Worm (Caenorhabditis elegans) whole organism, L2 larva: ENCODE results near the gene F35H10.6.
A peak's percentile ranks its signal among the peaks of the same experiment; 100 is the strongest.

ENCODE experiments used
- F13H6.1 ChIP-seq: sonication (generic microtip); optimal IDR thresholded peaks from 2 replicates; lab custom pipeline; 2016; ENCODE audit warnings: missing genetic modification characterization, missing compliant biosample characterization
- R02D3.7 ChIP-seq: fragments of 150-350 bp; optimal IDR thresholded peaks from 2 replicates; lab custom pipeline; 2014; ENCODE audit warnings: missing biosample characterization, missing genetic modification characterization
- ZK546.5 ChIP-seq: sonication (generic microtip); optimal IDR thresholded peaks from 2 replicates; lab custom pipeline; 2017; ENCODE audit warnings: missing biosample characterization, missing genetic modification characterization
- alr-1 ChIP-seq: fragments of 150-350 bp; optimal IDR thresholded peaks from 2 replicates; lab custom pipeline; 2014; ENCODE audit warnings: missing biosample characterization, missing genetic modification characterization
- ama-1 ChIP-seq: fragments of 150-350 bp; optimal IDR thresholded peaks from 2 replicates; lab custom pipeline; 2018; ENCODE audit warnings: inconsistent platforms
- blmp-1 ChIP-seq: sonication (generic microtip); optimal IDR thresholded peaks from 2 replicates; lab custom pipeline; 2017; ENCODE audit warnings: missing genetic modification characterization, mild to moderate bottlenecking, missing compliant biosample characterization, antibody characterized with exemption, moderate library complexity; ENCODE audit not compliant: insufficient read depth
- ceh-16 ChIP-seq: fragments of 150-350 bp; optimal IDR thresholded peaks from 2 replicates; lab custom pipeline; 2014; ENCODE audit warnings: missing biosample characterization, missing genetic modification characterization
- dmd-4 ChIP-seq: sonication (generic microtip); optimal IDR thresholded peaks from 2 replicates; lab custom pipeline; 2017; ENCODE audit warnings: missing biosample characterization, missing genetic modification characterization
- egl-27 ChIP-seq: sonication (generic microtip); optimal IDR thresholded peaks from 3 replicates; lab custom pipeline; 2017; ENCODE audit warnings: missing biosample characterization, missing genetic modification reagents, missing genetic modification characterization
- elt-3 ChIP-seq: sonication (generic microtip); optimal IDR thresholded peaks from 2 replicates; lab custom pipeline; 2017; ENCODE audit warnings: missing biosample characterization, missing genetic modification characterization
- fos-1 ChIP-seq: fragments of 150-350 bp; optimal IDR thresholded peaks from 2 replicates; lab custom pipeline; 2014; ENCODE audit warnings: missing biosample characterization, missing genetic modification characterization
- gmeb-1 ChIP-seq: fragments of 150-350 bp; optimal IDR thresholded peaks from 2 replicates; lab custom pipeline; 2014; ENCODE audit warnings: missing biosample characterization, missing genetic modification characterization
- lin-11 ChIP-seq: fragments of 150-350 bp; sonication (generic microtip); optimal IDR thresholded peaks from 2 replicates; lab custom pipeline; 2014; ENCODE audit warnings: missing biosample characterization, missing genetic modification characterization, inconsistent platforms, mixed read lengths
- lin-13 ChIP-seq: fragments of 150-350 bp; optimal IDR thresholded peaks from 2 replicates; lab custom pipeline; 2014; ENCODE audit warnings: missing biosample characterization, missing genetic modification reagents, missing genetic modification characterization
- lin-39 ChIP-seq: fragments of 150-350 bp; optimal IDR thresholded peaks from 2 replicates; lab custom pipeline; 2014; ENCODE audit warnings: missing biosample characterization, missing genetic modification reagents, missing genetic modification characterization
- lsy-2 ChIP-seq, 2 experiments: fragments of 150-350 bp in 1 of 2; sonication (generic microtip) in 1 of 2; optimal IDR thresholded peaks; 2 replicates each; lab custom pipeline; 2014 to 2017; ENCODE audit warnings: missing biosample characterization in 2 of 2, missing genetic modification characterization in 2 of 2
- mab-5 ChIP-seq: fragments of 150-350 bp; optimal IDR thresholded peaks from 2 replicates; lab custom pipeline; 2014; ENCODE audit warnings: missing biosample characterization, missing genetic modification characterization
- mbf-1 ChIP-seq: sonication (generic microtip); optimal IDR thresholded peaks from 2 replicates; lab custom pipeline; 2017; ENCODE audit warnings: missing biosample characterization, missing genetic modification characterization
- mdl-1 ChIP-seq, 2 experiments: fragments of 150-350 bp in 1 of 2; sonication (generic microtip) in 1 of 2; optimal IDR thresholded peaks; 2 replicates each; lab custom pipeline; 2017; ENCODE audit warnings: missing biosample characterization in 2 of 2, missing genetic modification characterization in 2 of 2
- nhr-11 ChIP-seq: fragments of 150-350 bp; optimal IDR thresholded peaks from 2 replicates; lab custom pipeline; 2014; ENCODE audit warnings: missing biosample characterization, missing genetic modification characterization
- nhr-129 ChIP-seq: fragments of 150-350 bp; optimal IDR thresholded peaks from 2 replicates; lab custom pipeline; 2014; ENCODE audit warnings: missing biosample characterization, missing genetic modification characterization
- nhr-21 ChIP-seq: fragments of 150-350 bp; optimal IDR thresholded peaks from 2 replicates; lab custom pipeline; 2014; ENCODE audit warnings: missing biosample characterization, missing genetic modification characterization
- nhr-23 ChIP-seq: fragments of 150-350 bp; optimal IDR thresholded peaks from 2 replicates; lab custom pipeline; 2014; ENCODE audit warnings: missing biosample characterization, missing genetic modification reagents, missing genetic modification characterization
- nhr-237 ChIP-seq: fragments of 150-350 bp; optimal IDR thresholded peaks from 2 replicates; lab custom pipeline; 2014; ENCODE audit warnings: missing biosample characterization, missing genetic modification characterization
- nhr-25 ChIP-seq: fragments of 150-350 bp; sonication (generic microtip); optimal IDR thresholded peaks from 3 replicates; lab custom pipeline; 2014; ENCODE audit warnings: missing biosample characterization, missing genetic modification characterization
- nhr-6 ChIP-seq: fragments of 150-350 bp; optimal IDR thresholded peaks from 2 replicates; lab custom pipeline; 2014; ENCODE audit warnings: missing biosample characterization, missing genetic modification characterization
- peb-1 ChIP-seq: fragments of 150-350 bp; optimal IDR thresholded peaks from 2 replicates; lab custom pipeline; 2014; ENCODE audit warnings: missing biosample characterization, missing genetic modification characterization
- sem-4 ChIP-seq: fragments of 150-350 bp; optimal IDR thresholded peaks from 2 replicates; lab custom pipeline; 2014; ENCODE audit warnings: missing biosample characterization, missing genetic modification reagents, missing genetic modification characterization
- sma-9 ChIP-seq, 2 experiments: fragments of 150-350 bp in 1 of 2; sonication (generic microtip) in 1 of 2; optimal IDR thresholded peaks; 2 replicates each; lab custom pipeline; 2014 to 2016; ENCODE audit warnings: missing genetic modification characterization in 2 of 2, mild to moderate bottlenecking in 1 of 2, missing biosample characterization in 1 of 2, missing compliant biosample characterization in 1 of 2, missing genetic modification reagents in 1 of 2, moderate library complexity in 1 of 2
- unc-39 ChIP-seq: fragments of 150-350 bp; optimal IDR thresholded peaks from 2 replicates; lab custom pipeline; 2014; ENCODE audit warnings: missing biosample characterization, missing genetic modification characterization
- zag-1 ChIP-seq: fragments of 150-350 bp; optimal IDR thresholded peaks from 2 replicates; lab custom pipeline; 2014; ENCODE audit warnings: missing biosample characterization, missing genetic modification characterization
- ztf-1 ChIP-seq: fragments of 200-800 bp; sonication (Bioruptor generic); conservative IDR thresholded peaks from 2 replicates; pipeline ENCODE4 v1.3.6; 2022; ENCODE audit warnings: missing genetic modification characterization, missing compliant biosample characterization

F35H10.6 gene

DNA sequence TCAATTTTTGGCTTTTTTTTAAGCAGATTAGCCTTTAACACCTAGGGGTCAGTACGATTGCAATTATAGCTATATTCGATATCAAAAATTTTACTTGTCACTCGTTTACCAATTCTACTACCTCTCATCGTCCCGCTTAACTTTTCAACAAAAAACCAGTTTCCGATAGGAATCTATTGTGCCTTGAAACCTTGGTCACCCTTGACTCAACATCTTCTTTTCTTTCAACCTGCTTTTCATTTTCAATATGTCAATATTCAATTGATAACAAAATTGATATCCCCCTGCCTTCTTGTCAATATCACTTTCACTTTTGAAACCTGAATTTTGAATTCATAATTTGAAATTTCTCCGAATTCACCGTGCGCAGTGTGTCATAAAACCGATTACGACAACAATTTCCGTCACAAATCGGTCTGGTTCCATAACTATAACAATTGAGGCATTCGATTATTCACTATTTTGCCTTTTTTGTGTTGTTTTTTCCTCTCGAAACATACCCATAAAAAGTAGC lies 3.0 kb downstream of the F35H10.6 start:
- TF ChIP-seq fos-1 (tag; lab: Kevin White, UChicago) = no peak
- TF ChIP-seq mbf-1 (tag; lab: Kevin White, UChicago) = no peak
- no peak for TF ChIP-seq ZK546.5 (tag; lab: Kevin White, UChicago)
- no peak for TF ChIP-seq dmd-4 (tag; lab: Kevin White, UChicago)
- no peak for TF ChIP-seq nhr-21
- TF ChIP-seq egl-27 (tag; lab: Kevin White, UChicago) = no peak
- TF ChIP-seq sma-9 (GFP tag; optimal IDR thresholded peaks at IDR 0.05; lab: Kevin White, UChicago) = no peak
- TF ChIP-seq sma-9 (tag; optimal IDR thresholded peaks at IDR 0.05; lab: Kevin White, UChicago) = no peak
- TF ChIP-seq nhr-25 (tag; lab: Kevin White, UChicago) = peak; percentile 56
- no peak for TF ChIP-seq nhr-11 (tag; lab: Kevin White, UChicago)
- no peak for TF ChIP-seq sem-4 (tag; lab: Kevin White, UChicago)
- TF ChIP-seq lin-13 (GFP tag; lab: Kevin White, UChicago) = no peak
- peak; percentile 62 for TF ChIP-seq blmp-1 (tag; lab: Kevin White, UChicago)
- TF ChIP-seq F13H6.1 (tag; lab: Kevin White, UChicago) = no peak
- no peak for TF ChIP-seq gmeb-1
- TF ChIP-seq lsy-2 (tag; optimal IDR thresholded peaks at IDR 0.05; lab: Kevin White, UChicago) = no peak
- TF ChIP-seq peb-1 (tag; lab: Kevin White, UChicago) = no peak
- no peak for TF ChIP-seq nhr-23 (tag; lab: Kevin White, UChicago)

ce11 chrIV:8303668-8304067 lies 3.9 kb downstream of the F35H10.6 start, which contains the start of gene vha-5:
Gene vha-5 (plus strand): TSS chrIV:8303968.
- no peak for TF ChIP-seq ztf-1 (GFP tag; lab: Robert Waterston, UW)
- TF ChIP-seq nhr-6 = no peak
- TF ChIP-seq egl-27 (tag; lab: Kevin White, UChicago) = no peak
- no peak for TF ChIP-seq zag-1 (tag; lab: Kevin White, UChicago)

DNA sequence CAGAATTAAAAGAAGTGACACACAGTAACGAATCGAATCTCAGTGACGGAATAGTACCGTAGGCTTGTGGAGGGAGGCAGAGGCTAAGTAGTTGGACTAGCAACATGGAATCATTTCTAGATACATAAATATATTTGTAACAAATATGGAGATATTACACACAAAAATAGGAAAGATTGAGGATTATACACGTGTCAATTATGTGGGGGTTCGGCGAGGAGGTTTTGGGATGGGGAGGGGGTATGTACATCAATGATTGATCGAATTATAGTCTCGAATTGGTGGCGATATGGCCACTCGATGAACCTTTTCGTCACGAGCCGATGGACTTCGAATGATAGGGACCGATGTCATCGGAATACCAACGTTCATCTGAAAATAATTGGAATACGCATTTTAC lies 7.7 kb downstream of the F35H10.6 start:
- TF ChIP-seq nhr-25 (tag; lab: Kevin White, UChicago) (peak; percentile 27), nhr-237 (no peak)
- TF ChIP-seq, all 48 proteins: peak for 1

- TF ChIP-seq elt-3 (tag; lab: Kevin White, UChicago) (no peak), gmeb-1 (no peak), lin-11 (tag; lab: Kevin White, UChicago) (no peak), peb-1 (tag; lab: Kevin White, UChicago) (no peak), alr-1 (tag; lab: Kevin White, UChicago) (no peak), unc-39 (tag; lab: Kevin White, UChicago) (no peak), sma-9 (GFP tag; optimal IDR thresholded peaks at IDR 0.05; lab: Kevin White, UChicago) (no peak), sma-9 (tag; optimal IDR thresholded peaks at IDR 0.05; lab: Kevin White, UChicago) (no peak), sem-4 (tag; lab: Kevin White, UChicago) (no peak), ztf-1 (GFP tag; lab: Robert Waterston, UW) (no peak), blmp-1 (tag; lab: Kevin White, UChicago) (no peak), ama-1 (lab: Kevin White, UChicago) (no peak), R02D3.7 (no peak), lin-39 (tag; lab: Kevin White, UChicago) (no peak), lsy-2 (tag; optimal IDR thresholded peaks at IDR 0.05; lab: Kevin White, UChicago) (no peak)
- TF ChIP-seq, all 48 proteins: peak for 0
Observed at ce11 chrIV:8312105-8312504, 12.4 kb downstream of the F35H10.6 start.

DNA sequence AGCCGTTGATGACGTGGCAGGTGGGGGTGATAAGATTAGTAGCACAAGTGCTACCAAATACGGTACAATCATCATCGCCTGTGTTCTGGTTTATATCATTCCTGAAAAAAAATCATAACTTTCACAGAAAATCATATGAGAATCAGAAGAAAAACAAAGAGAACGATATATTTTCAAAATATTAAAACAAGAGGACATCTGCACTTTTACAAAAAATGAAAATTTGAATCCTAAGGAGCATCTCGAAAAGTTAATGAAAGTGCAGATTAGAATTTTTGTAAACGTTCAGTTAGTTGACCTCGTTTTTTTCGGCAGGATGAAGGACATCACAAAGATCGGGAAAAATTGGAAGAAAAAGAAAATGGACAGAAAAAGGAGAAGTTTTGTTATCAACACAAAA lies 13.1 kb downstream of the F35H10.6 start, which contains the start of gene F35H10.10:
F35H10.10 (minus strand) TSS at position 101 of the 400 bp plus-strand sequence.
- TF ChIP-seq F13H6.1 (tag; lab: Kevin White, UChicago) (no peak), ceh-16 (tag; lab: Kevin White, UChicago) (no peak)

DNA sequence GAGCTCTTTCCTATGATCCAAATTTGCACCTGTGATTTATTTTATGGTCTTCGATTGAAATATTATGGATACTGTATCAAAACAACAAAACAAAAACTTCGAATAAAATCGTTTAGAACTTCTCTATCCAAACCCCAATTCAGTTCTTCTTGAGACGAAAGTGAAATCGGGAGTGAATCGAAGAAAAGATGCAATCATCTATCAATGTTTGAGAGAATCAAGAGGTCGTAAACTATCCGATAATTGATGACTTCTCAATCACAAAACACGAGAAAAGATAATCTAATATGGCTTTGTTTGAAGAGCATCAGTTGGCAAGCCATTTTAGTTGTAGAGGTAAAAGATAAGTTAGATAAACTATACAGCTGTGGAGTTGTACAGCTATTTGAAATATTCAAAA lies 18.1 kb downstream of the F35H10.6 start:
- peak; percentile 86 for TF ChIP-seq blmp-1 (tag; lab: Kevin White, UChicago)
- TF ChIP-seq F13H6.1 (tag; lab: Kevin White, UChicago) = no peak
- no peak for TF ChIP-seq mab-5
- TF ChIP-seq egl-27 (tag; lab: Kevin White, UChicago) = no peak
- peak; percentile 49 for TF ChIP-seq nhr-25 (tag; lab: Kevin White, UChicago)
- TF ChIP-seq mdl-1 (tag; optimal IDR thresholded peaks at IDR 0.05; lab: Kevin White, UChicago) = no peak
- peak; percentile 31 for TF ChIP-seq sma-9 (GFP tag; optimal IDR thresholded peaks at IDR 0.05; lab: Kevin White, UChicago)
- no peak for TF ChIP-seq sma-9 (tag; optimal IDR thresholded peaks at IDR 0.05; lab: Kevin White, UChicago)
- no peak for TF ChIP-seq lsy-2 (tag; optimal IDR thresholded peaks at IDR 0.05; lab: Kevin White, UChicago)
- no peak for TF ChIP-seq nhr-129 (tag; lab: Kevin White, UChicago)
- no peak for TF ChIP-seq unc-39 (tag; lab: Kevin White, UChicago)
